Fruit fly (Drosophila melanogaster) whole organism: ENCODE results near the gene CG42481.

Source experiments
- CG8478 ChIP-seq: fragments of >200 bp; optimal IDR thresholded peaks from 2 replicates; lab custom pipeline; 2018; ENCODE audit warnings: inconsistent platforms
- Dll ChIP-seq: fragments of >200 bp; optimal IDR thresholded peaks from 2 replicates; lab custom pipeline; 2017
- EcR ChIP-seq, 2 experiments: fragments of >200 bp; optimal IDR thresholded peaks; 2 replicates each; lab custom pipeline; 2017; ENCODE audit warnings: missing biosample characterization in 2 of 2, missing genetic modification characterization in 2 of 2, missing genetic modification reagents in 2 of 2
- pan ChIP-seq: fragments of >200 bp; optimal IDR thresholded peaks from 2 replicates; lab custom pipeline; 2017
- psq ChIP-seq: fragments of >200 bp; optimal IDR thresholded peaks from 2 replicates; lab custom pipeline; 2017
- usp ChIP-seq: fragments of >200 bp; optimal IDR thresholded peaks from 2 replicates; lab custom pipeline; 2017; ENCODE audit warnings: missing biosample characterization, missing genetic modification characterization, mixed read lengths

dm6 chr3L:13271282-13271681 is 27.5 kb downstream of the CG42481 start:
- TF ChIP-seq CG8478 (no peak), Dll (lab: Kevin White, UChicago) (no peak), psq (lab: Kevin White, UChicago) (no peak), EcR (GFP tag; optimal IDR thresholded peaks at IDR 0.05; lab: Kevin White, UChicago) (no peak), usp (GFP tag; lab: Kevin White, UChicago) (no peak), pan (lab: Kevin White, UChicago) (no peak)
